Worm (Caenorhabditis elegans) whole organism, L3 larva: ENCODE measurements around the gene T04F3.5.

Experiments used
- ZK546.5 ChIP-seq: sonication (generic microtip); optimal IDR thresholded peaks from 2 replicates; lab custom pipeline; 2017; ENCODE audit warnings: missing biosample characterization, missing genetic modification characterization
- aly-2 ChIP-seq: fragments of 150-350 bp; optimal IDR thresholded peaks from 2 replicates; lab custom pipeline; 2014; ENCODE audit warnings: missing biosample characterization, missing genetic modification characterization
- ama-1 ChIP-seq: fragments of 150-350 bp; optimal IDR thresholded peaks from 2 replicates; lab custom pipeline; 2018
- ceh-16 ChIP-seq: sonication (generic microtip); optimal IDR thresholded peaks from 2 replicates; lab custom pipeline; 2017; ENCODE audit warnings: missing biosample characterization, missing genetic modification characterization
- ceh-28 ChIP-seq: fragments of 150-350 bp; optimal IDR thresholded peaks from 2 replicates; lab custom pipeline; 2014; ENCODE audit warnings: missing biosample characterization, missing genetic modification reagents, missing genetic modification characterization
- daf-12 ChIP-seq: fragments of 150-350 bp; optimal IDR thresholded peaks from 2 replicates; lab custom pipeline; 2014; ENCODE audit warnings: missing biosample characterization, missing genetic modification reagents, missing genetic modification characterization
- egl-27 ChIP-seq: sonication (generic microtip); optimal IDR thresholded peaks from 4 replicates; lab custom pipeline; 2017; ENCODE audit warnings: missing biosample characterization, missing genetic modification reagents, missing genetic modification characterization
- egl-5 ChIP-seq: fragments of 150-350 bp; optimal IDR thresholded peaks from 2 replicates; lab custom pipeline; 2017; ENCODE audit warnings: missing biosample characterization, missing genetic modification reagents, missing genetic modification characterization, inconsistent platforms
- elt-1 ChIP-seq: fragments of 150-350 bp; optimal IDR thresholded peaks from 2 replicates; lab custom pipeline; 2014; ENCODE audit warnings: missing biosample characterization, missing genetic modification characterization
- elt-2 ChIP-seq: sonication (generic microtip); optimal IDR thresholded peaks from 2 replicates; lab custom pipeline; 2016; ENCODE audit warnings: missing genetic modification reagents, mild to moderate bottlenecking, missing genetic modification characterization, missing compliant biosample characterization
- elt-3 ChIP-seq, 3 experiments: fragments of 150-350 bp in 1 of 3; sonication (generic microtip) in 2 of 3; optimal IDR thresholded peaks; 2 replicates in 2 of 3; 4 replicates in 1 of 3; lab custom pipeline; 2014 to 2017; ENCODE audit warnings: missing biosample characterization in 3 of 3, missing genetic modification characterization in 3 of 3
- eor-1 ChIP-seq, 2 experiments: fragments of 150-350 bp; optimal IDR thresholded peaks; 2 replicates each; lab custom pipeline; 2014 to 2018; ENCODE audit warnings: missing biosample characterization in 2 of 2, missing genetic modification characterization in 2 of 2
- fkh-10 ChIP-seq: sonication (generic microtip); optimal IDR thresholded peaks from 2 replicates; lab custom pipeline; 2017; ENCODE audit warnings: missing biosample characterization, missing genetic modification reagents, missing genetic modification characterization
- fkh-2 ChIP-seq: fragments of 150-350 bp; optimal IDR thresholded peaks from 2 replicates; lab custom pipeline; 2014; ENCODE audit warnings: missing biosample characterization, missing genetic modification reagents, missing genetic modification characterization
- hmg-11 ChIP-seq: sonication (generic microtip); optimal IDR thresholded peaks from 2 replicates; lab custom pipeline; 2016; ENCODE audit warnings: missing genetic modification characterization, missing compliant biosample characterization
- lin-15B ChIP-seq: fragments of 150-350 bp; optimal IDR thresholded peaks from 2 replicates; lab custom pipeline; 2014; ENCODE audit warnings: missing biosample characterization, missing genetic modification characterization
- lin-39 ChIP-seq: fragments of 150-350 bp; optimal IDR thresholded peaks from 2 replicates; lab custom pipeline; 2018; ENCODE audit warnings: missing biosample characterization, missing genetic modification reagents, missing genetic modification characterization
- mdl-1 ChIP-seq: fragments of 150-350 bp; optimal IDR thresholded peaks from 2 replicates; lab custom pipeline; 2014; ENCODE audit warnings: missing biosample characterization, missing genetic modification characterization
- mml-1 ChIP-seq: fragments of 150-350 bp; sonication (generic microtip); optimal IDR thresholded peaks from 3 replicates; lab custom pipeline; 2014; ENCODE audit warnings: missing biosample characterization, missing genetic modification characterization
- nfya-1 ChIP-seq: sonication (generic microtip); optimal IDR thresholded peaks from 2 replicates; lab custom pipeline; 2017; ENCODE audit warnings: missing genetic modification characterization, mild to moderate bottlenecking, missing compliant biosample characterization, antibody characterized with exemption, moderate library complexity; ENCODE audit not compliant: insufficient read depth
- nhr-11 ChIP-seq: fragments of 150-350 bp; optimal IDR thresholded peaks from 2 replicates; lab custom pipeline; 2014; ENCODE audit warnings: missing biosample characterization, missing genetic modification characterization
- nhr-12 ChIP-seq: fragments of 150-350 bp; optimal IDR thresholded peaks from 2 replicates; lab custom pipeline; 2014; ENCODE audit warnings: missing biosample characterization, missing genetic modification characterization
- nhr-23 ChIP-seq: fragments of 150-350 bp; optimal IDR thresholded peaks from 2 replicates; lab custom pipeline; 2014; ENCODE audit warnings: missing biosample characterization, missing genetic modification reagents, missing genetic modification characterization
- nhr-25 ChIP-seq: sonication (generic microtip); optimal IDR thresholded peaks from 2 replicates; lab custom pipeline; 2017; ENCODE audit warnings: missing biosample characterization, missing genetic modification characterization
- nhr-43 ChIP-seq: sonication (generic microtip); optimal IDR thresholded peaks from 2 replicates; lab custom pipeline; 2016; ENCODE audit warnings: mild to moderate bottlenecking, missing genetic modification characterization, missing compliant biosample characterization; ENCODE audit not compliant: poor library complexity, severe bottlenecking
- nhr-67 ChIP-seq: fragments of 150-350 bp; optimal IDR thresholded peaks from 2 replicates; lab custom pipeline; 2014; ENCODE audit warnings: missing biosample characterization, missing genetic modification characterization
- nhr-77 ChIP-seq: fragments of 150-350 bp; optimal IDR thresholded peaks from 2 replicates; lab custom pipeline; 2014; ENCODE audit warnings: missing biosample characterization, missing genetic modification characterization
- pha-4 ChIP-seq: fragments of 150-350 bp; optimal IDR thresholded peaks from 2 replicates; lab custom pipeline; 2014; ENCODE audit warnings: missing biosample characterization, missing genetic modification reagents, missing genetic modification characterization
- pqm-1 ChIP-seq: fragments of 150-350 bp; optimal IDR thresholded peaks from 2 replicates; lab custom pipeline; 2017; ENCODE audit warnings: missing biosample characterization, missing genetic modification characterization, inconsistent platforms
- snpc-4 ChIP-seq: fragments of 150-350 bp; optimal IDR thresholded peaks from 2 replicates; lab custom pipeline; 2014; ENCODE audit warnings: missing biosample characterization, missing genetic modification characterization
- tbx-2 ChIP-seq: sonication (generic microtip); optimal IDR thresholded peaks from 2 replicates; lab custom pipeline; 2016; ENCODE audit warnings: mild to moderate bottlenecking, missing genetic modification characterization, missing compliant biosample characterization
- unc-39 ChIP-seq: sonication (generic microtip); optimal IDR thresholded peaks from 4 replicates; lab custom pipeline; 2017; ENCODE audit warnings: missing biosample characterization, missing genetic modification characterization
- unc-62 ChIP-seq: fragments of 150-350 bp; sonication (generic microtip); optimal IDR thresholded peaks from 4 replicates; lab custom pipeline; 2014; ENCODE audit warnings: missing biosample characterization, missing genetic modification reagents, missing genetic modification characterization
- ztf-11 ChIP-seq: fragments of 150-350 bp; optimal IDR thresholded peaks from 2 replicates; lab custom pipeline; 2014; ENCODE audit warnings: missing biosample characterization, missing genetic modification characterization

The T04F3.5 gene

ce11 chrV:11737333-11737732 lies 23.1 kb upstream of the T04F3.5 start:
- TF ChIP-seq elt-3 (tag; optimal IDR thresholded peaks at IDR 0.05; lab: Kevin White, UChicago), result peak in 2 of 3 experiments; percentile 59 to 75
- TF ChIP-seq nhr-23 (tag; lab: Kevin White, UChicago), result peak; percentile 39
- no peak for TF ChIP-seq ztf-11 (tag; lab: Kevin White, UChicago)

ce11 chrV:11739820-11740219 lies 20.7 kb upstream of the T04F3.5 start, which contains the start of gene T04F3.1:
Gene T04F3.1, plus strand, starts transcription at chrV:11740065.
- no peak for TF ChIP-seq tbx-2 (tag; lab: Kevin White, UChicago)
- TF ChIP-seq nhr-67 (tag; lab: Kevin White, UChicago), result no peak
- peak; percentile 33 for TF ChIP-seq nhr-25 (tag; lab: Kevin White, UChicago)
- no peak for TF ChIP-seq snpc-4 (tag; lab: Kevin White, UChicago)
- TF ChIP-seq ceh-16 (tag; lab: Kevin White, UChicago), result no peak
- TF ChIP-seq elt-3 (tag; optimal IDR thresholded peaks at IDR 0.05; lab: Kevin White, UChicago), result peak in 2 of 3 experiments; percentile 15 to 84
- no peak for TF ChIP-seq nhr-11 (tag; lab: Kevin White, UChicago)
- TF ChIP-seq nhr-23 (tag; lab: Kevin White, UChicago), result peak; percentile 27
- peak; percentile 56 for TF ChIP-seq nhr-43
- TF ChIP-seq, all 47 proteins: peak for 4

ce11 chrV:11741078-11741477 lies 19.4 kb upstream of the T04F3.5 start:
- TF ChIP-seq hmg-11 (no peak), mdl-1 (tag; lab: Kevin White, UChicago) (no peak), egl-5 (tag; lab: Kevin White, UChicago) (no peak), ZK546.5 (tag; lab: Kevin White, UChicago) (no peak), nhr-12 (no peak), ceh-28 (tag; lab: Kevin White, UChicago) (no peak), nfya-1 (tag; lab: Kevin White, UChicago) (no peak), nhr-11 (tag; lab: Kevin White, UChicago) (no peak), fkh-10 (GFP tag; lab: Kevin White, UChicago) (no peak), unc-39 (tag; lab: Kevin White, UChicago) (no peak), pha-4 (tag; lab: Kevin White, UChicago) (no peak), snpc-4 (tag; lab: Kevin White, UChicago) (no peak)
- TF ChIP-seq, all 47 proteins: peak for 0

ce11 chrV:11751480-11751879 lies 9.0 kb upstream of the T04F3.5 start:
- TF ChIP-seq lin-39 (tag; lab: Kevin White, UChicago) (no peak), elt-3 (tag; optimal IDR thresholded peaks at IDR 0.05; lab: Kevin White, UChicago) (no peak), elt-1 (tag; lab: Kevin White, UChicago) (no peak), unc-62 (GFP tag; lab: Kevin White, UChicago) (no peak), nhr-23 (tag; lab: Kevin White, UChicago) (no peak), nhr-12 (no peak), ZK546.5 (tag; lab: Kevin White, UChicago) (no peak), elt-2 (tag; lab: Kevin White, UChicago) (no peak), nfya-1 (tag; lab: Kevin White, UChicago) (no peak), pqm-1 (tag; lab: Kevin White, UChicago) (no peak), aly-2 (tag; lab: Kevin White, UChicago) (no peak), ceh-28 (tag; lab: Kevin White, UChicago) (no peak), eor-1 (tag; optimal IDR thresholded peaks at IDR 0.05; lab: Kevin White, UChicago) (no peak), fkh-2 (tag; lab: Kevin White, UChicago) (no peak)

ce11 chrV:11755848-11756247 lies 4.6 kb upstream of the T04F3.5 start:
- TF ChIP-seq elt-2 (tag; lab: Kevin White, UChicago), result peak; percentile 64
- peak; percentile 7 for TF ChIP-seq pqm-1 (tag; lab: Kevin White, UChicago)
- no peak for TF ChIP-seq nhr-67 (tag; lab: Kevin White, UChicago)

ce11 chrV:11757358-11757757 lies 3.1 kb upstream of the T04F3.5 start, which contains the start of gene smoc-1:
Gene smoc-1, plus strand, starts transcription at chrV:11757658.
- TF ChIP-seq nhr-25 (tag; lab: Kevin White, UChicago) (no peak), nhr-77 (tag; lab: Kevin White, UChicago) (no peak), egl-27 (tag; lab: Kevin White, UChicago) (no peak), daf-12 (tag; lab: Kevin White, UChicago) (no peak), tbx-2 (tag; lab: Kevin White, UChicago) (no peak), lin-15B (tag; lab: Kevin White, UChicago) (no peak), nhr-67 (tag; lab: Kevin White, UChicago) (no peak), mml-1 (tag; lab: Kevin White, UChicago) (no peak), ceh-28 (tag; lab: Kevin White, UChicago) (no peak), ama-1 (no peak)
